Fruit fly (Drosophila melanogaster) whole organism, wandering third instar larva: Measurements from ENCODE around the gene mus301.

Experiments
- Abd-B ChIP-seq: fragments of >200 bp; optimal IDR thresholded peaks from 2 replicates; lab custom pipeline; 2017; ENCODE audit warnings: missing biosample characterization, missing genetic modification characterization
- CG32264 ChIP-seq: fragments of 200-800 bp; sonication (Bioruptor generic); optimal IDR thresholded peaks from 2 replicates; lab custom pipeline; 2016; ENCODE audit warnings: missing biosample characterization, missing genetic modification characterization
- CG9705 ChIP-seq: fragments of 200-800 bp; sonication (Bioruptor generic); optimal IDR thresholded peaks from 2 replicates; lab custom pipeline; 2018; ENCODE audit warnings: missing biosample characterization, mild to moderate bottlenecking, missing genetic modification characterization
- CrebA ChIP-seq: fragments of 200-800 bp; sonication (Bioruptor generic); optimal IDR thresholded peaks from 2 replicates; lab custom pipeline; 2016; ENCODE audit warnings: missing biosample characterization, mild to moderate bottlenecking, missing genetic modification characterization, borderline replicate concordance
- Dfd ChIP-seq: fragments of >200 bp; optimal IDR thresholded peaks from 2 replicates; lab custom pipeline; 2017; ENCODE audit warnings: missing biosample characterization, missing genetic modification characterization
- Dif ChIP-seq: fragments of 200-275, 200-300 bp; sonication (Bioruptor generic); optimal IDR thresholded peaks from 2 replicates; lab custom pipeline; 2018; ENCODE audit warnings: missing biosample characterization, missing genetic modification characterization; ENCODE audit not compliant: partially characterized antibody
- GATAd ChIP-seq: sonication (Bioruptor generic); optimal IDR thresholded peaks from 2 replicates; lab custom pipeline; 2016; ENCODE audit warnings: missing biosample characterization, missing genetic modification characterization
- HLH106 ChIP-seq: fragments of 200-800 bp; optimal IDR thresholded peaks from 3 replicates; lab custom pipeline; 2019; ENCODE audit warnings: missing biosample characterization, mild to moderate bottlenecking, missing genetic modification characterization, moderate library complexity
- Hnf4 ChIP-seq: fragments of 200-800 bp; sonication (Bioruptor generic); optimal IDR thresholded peaks from 2 replicates; lab custom pipeline; 2016; ENCODE audit warnings: missing biosample characterization, mild to moderate bottlenecking, missing genetic modification characterization
- Hr78 ChIP-seq: fragments of >200 bp; optimal IDR thresholded peaks from 2 replicates; lab custom pipeline; 2017; ENCODE audit warnings: missing biosample characterization, missing genetic modification characterization
- Hr83 ChIP-seq: fragments of 200-300 bp; sonication (Bioruptor generic); optimal IDR thresholded peaks from 2 replicates; lab custom pipeline; 2016; ENCODE audit warnings: missing biosample characterization, mild to moderate bottlenecking, missing genetic modification characterization, moderate library complexity; ENCODE audit not compliant: poor library complexity, severe bottlenecking
- Jra ChIP-seq: sonication (Bioruptor generic); optimal IDR thresholded peaks from 2 replicates; lab custom pipeline; 2016; ENCODE audit warnings: missing biosample characterization, missing genetic modification characterization
- Mio ChIP-seq: sonication (Bioruptor generic); optimal IDR thresholded peaks from 2 replicates; lab custom pipeline; 2016; ENCODE audit warnings: missing biosample characterization, missing genetic modification characterization
- Myc ChIP-seq: fragments of >200 bp; optimal IDR thresholded peaks from 2 replicates; lab custom pipeline; 2017
- N ChIP-seq: fragments of >200 bp; optimal IDR thresholded peaks from 2 replicates; lab custom pipeline; 2018; ENCODE audit warnings: missing biosample characterization, missing external identifiers, missing genetic modification characterization
- OdsH ChIP-seq: fragments of 200-800 bp; sonication (Bioruptor generic); optimal IDR thresholded peaks from 2 replicates; lab custom pipeline; 2016; ENCODE audit warnings: missing biosample characterization, mild to moderate bottlenecking, missing genetic modification characterization
- Rel ChIP-seq, 2 experiments: fragments of 200-800 bp; sonication (Bioruptor generic) in 1 of 2; optimal IDR thresholded peaks; 2 replicates in 1 of 2; 3 replicates in 1 of 2; lab custom pipeline; 2016 to 2019; ENCODE audit warnings: mild to moderate bottlenecking in 2 of 2, missing biosample characterization in 2 of 2, missing genetic modification characterization in 2 of 2, moderate library complexity in 1 of 2
- Sp1 ChIP-seq: fragments of 200-800 bp; sonication (Bioruptor generic); optimal IDR thresholded peaks from 3 replicates; lab custom pipeline; 2019; ENCODE audit warnings: missing biosample characterization, mild to moderate bottlenecking, missing genetic modification characterization, moderate library complexity
- Vsx2 ChIP-seq: fragments of 200-300, 225-300 bp; sonication (Bioruptor generic); optimal IDR thresholded peaks from 2 replicates; lab custom pipeline; 2018; ENCODE audit warnings: missing biosample characterization, missing genetic modification characterization; ENCODE audit not compliant: partially characterized antibody
- br ChIP-seq: fragments of 200-800 bp; sonication (Bioruptor generic); optimal IDR thresholded peaks from 2 replicates; lab custom pipeline; 2016; ENCODE audit warnings: missing biosample characterization, missing genetic modification characterization
- brk ChIP-seq: fragments of 200-800 bp; sonication (Bioruptor generic); optimal IDR thresholded peaks from 2 replicates; lab custom pipeline; 2016; ENCODE audit warnings: missing biosample characterization, mild to moderate bottlenecking, missing genetic modification characterization
- dl ChIP-seq, 2 experiments: fragments of 175-275, 200-275 bp in 1 of 2; fragments of 200-275 bp in 1 of 2; sonication (Bioruptor generic); optimal IDR thresholded peaks; lab custom pipeline; 2018; ENCODE audit warnings: mild to moderate bottlenecking in 2 of 2, missing biosample characterization in 2 of 2, missing genetic modification characterization in 2 of 2, moderate library complexity in 2 of 2; ENCODE audit not compliant: partially characterized antibody in 2 of 2, insufficient read depth in 1 of 2
- dmrt93B ChIP-seq: fragments of 200-800 bp; sonication (Bioruptor generic); optimal IDR thresholded peaks from 2 replicates; lab custom pipeline; 2018; ENCODE audit warnings: missing biosample characterization, mild to moderate bottlenecking, missing genetic modification characterization
- dsf ChIP-seq: sonication (Bioruptor generic); optimal IDR thresholded peaks from 2 replicates; lab custom pipeline; 2016; ENCODE audit warnings: missing biosample characterization, missing genetic modification characterization, borderline replicate concordance
- ey ChIP-seq: fragments of 200-800 bp; sonication (Bioruptor generic); optimal IDR thresholded peaks from 2 replicates; lab custom pipeline; 2016; ENCODE audit warnings: missing biosample characterization, missing genetic modification characterization
- foxo ChIP-seq, 2 experiments: fragments of 200-800 bp; sonication (Bioruptor generic); optimal IDR thresholded peaks; 2 replicates in 1 of 2; 3 replicates in 1 of 2; lab custom pipeline; 2016 to 2017; ENCODE audit warnings: missing biosample characterization in 2 of 2, missing genetic modification characterization in 2 of 2
- fru ChIP-seq: fragments of 200-800 bp; sonication (Bioruptor generic); optimal IDR thresholded peaks from 3 replicates; lab custom pipeline; 2016; ENCODE audit warnings: missing biosample characterization, mild to moderate bottlenecking, missing genetic modification characterization
- h ChIP-seq: fragments of 200-800 bp; sonication (Bioruptor generic); optimal IDR thresholded peaks from 3 replicates; lab custom pipeline; 2016; ENCODE audit warnings: missing biosample characterization, mild to moderate bottlenecking, missing genetic modification characterization
- jim ChIP-seq: fragments of 175-275, 200-325 bp; sonication (Bioruptor generic); optimal IDR thresholded peaks from 2 replicates; lab custom pipeline; 2016; ENCODE audit warnings: missing biosample characterization, mild to moderate bottlenecking, missing genetic modification characterization
- lola ChIP-seq: fragments of >200 bp; optimal IDR thresholded peaks from 2 replicates; lab custom pipeline; 2017; ENCODE audit warnings: missing biosample characterization, missing genetic modification characterization
- pan ChIP-seq: fragments of >200 bp; optimal IDR thresholded peaks from 2 replicates; lab custom pipeline; 2017
- psq ChIP-seq: fragments of 200-800 bp; sonication (Bioruptor generic); optimal IDR thresholded peaks from 3 replicates; lab custom pipeline; 2017; ENCODE audit warnings: missing biosample characterization, mild to moderate bottlenecking, missing genetic modification characterization, moderate library complexity
- rgr ChIP-seq: fragments of 200-800 bp; sonication (Bioruptor generic); optimal IDR thresholded peaks from 3 replicates; lab custom pipeline; 2016; ENCODE audit warnings: missing biosample characterization, mild to moderate bottlenecking, missing genetic modification characterization
- sage ChIP-seq: fragments of 200-800 bp; sonication (Bioruptor generic); optimal IDR thresholded peaks from 2 replicates; lab custom pipeline; 2016; ENCODE audit warnings: missing biosample characterization, mild to moderate bottlenecking, missing genetic modification characterization
- sv ChIP-seq: fragments of 200-800 bp; sonication (Bioruptor generic); optimal IDR thresholded peaks from 3 replicates; lab custom pipeline; 2016; ENCODE audit warnings: missing biosample characterization, missing genetic modification characterization
- tai ChIP-seq: sonication (Bioruptor generic); optimal IDR thresholded peaks from 2 replicates; lab custom pipeline; 2016; ENCODE audit warnings: missing biosample characterization, missing genetic modification characterization
- usp ChIP-seq: fragments of >200 bp; optimal IDR thresholded peaks from 2 replicates; lab custom pipeline; 2017; ENCODE audit warnings: missing biosample characterization, missing genetic modification characterization
- woc ChIP-seq: sonication (Bioruptor generic); optimal IDR thresholded peaks from 2 replicates; lab custom pipeline; 2016; ENCODE audit warnings: missing biosample characterization, mild to moderate bottlenecking, missing genetic modification characterization

The mus301 gene

DNA sequence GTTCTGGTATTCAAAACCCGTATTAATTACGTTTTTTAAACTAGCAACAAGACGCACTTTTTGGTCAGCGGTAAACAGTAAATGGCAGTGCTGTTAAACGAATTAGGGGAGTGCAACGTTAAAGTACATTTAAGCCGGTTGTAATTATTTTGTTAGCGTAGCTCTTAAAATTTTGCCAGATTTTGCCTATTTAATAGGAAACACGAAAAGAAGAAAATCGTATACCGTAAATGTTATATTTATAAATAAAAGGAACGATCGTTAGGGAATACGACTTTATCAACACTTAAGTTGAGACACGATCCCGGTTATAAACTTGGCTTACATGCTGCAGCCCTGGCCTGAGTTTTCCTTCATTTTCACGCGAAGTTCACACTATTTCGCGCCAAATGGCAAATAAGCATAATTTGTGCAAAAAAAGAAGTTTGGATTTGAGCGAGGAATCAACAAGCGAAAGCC lies at the start of gene mus301, which contains the start of gene Setx:
mus301 (plus strand) TSS at position 361 of the 459 bp plus-strand sequence.
Setx (minus strand) TSS at position 51 of the 459 bp plus-strand sequence.
- TF ChIP-seq Myc (lab: Kevin White, UChicago) (peak; percentile 39), foxo (GFP tag; optimal IDR thresholded peaks at IDR 0.05; lab: Kevin White, UChicago) (peak; percentile 17 to 89), psq (GFP tag; lab: Kevin White, UChicago) (peak; percentile 76), rgr (peak; percentile 84), Sp1 (GFP tag; lab: Kevin White, UChicago) (peak; percentile 76), N (GFP tag; lab: Kevin White, UChicago) (no peak), HLH106 (tag; lab: Kevin White, UChicago) (peak; percentile 84), fru (no peak), tai (GFP tag; lab: Kevin White, UChicago) (no peak), h (GFP tag; lab: Kevin White, UChicago) (peak; percentile 87), dl (GFP tag; optimal IDR thresholded peaks at IDR 0.05; lab: Kevin White, UChicago; ENCODE audit: insufficient read depth in 1 of 2, partially characterized antibody in 2 of 2) (no peak), Mio (GFP tag; lab: Kevin White, UChicago) (no peak), Abd-B (GFP tag; lab: Kevin White, UChicago) (no peak), brk (no peak), Dfd (GFP tag; lab: Kevin White, UChicago) (no peak), Hnf4 (no peak), Vsx2 (GFP tag; lab: Kevin White, UChicago) (no peak), sv (GFP tag; lab: Kevin White, UChicago) (peak; percentile 89), Rel (GFP tag; optimal IDR thresholded peaks at IDR 0.05; lab: Kevin White, UChicago) (no peak), Rel (tag; optimal IDR thresholded peaks at IDR 0.05; lab: Kevin White, UChicago) (no peak), Hr83 (GFP tag; lab: Kevin White, UChicago) (no peak), pan (no peak), br (GFP tag; lab: Kevin White, UChicago) (peak; percentile 82), CG9705 (GFP tag; lab: Kevin White, UChicago) (peak; percentile 76), usp (GFP tag; lab: Kevin White, UChicago) (no peak), jim (no peak), dmrt93B (GFP tag; lab: Kevin White, UChicago) (no peak), GATAd (GFP tag; lab: Kevin White, UChicago) (no peak), CG32264 (peak; percentile 74), dsf (GFP tag; lab: Kevin White, UChicago) (peak; percentile 68), ey (peak; percentile 77), CrebA (GFP tag; lab: Kevin White, UChicago) (no peak), Jra (GFP tag; lab: Kevin White, UChicago) (no peak), Dif (GFP tag; lab: Kevin White, UChicago) (no peak), woc (GFP tag; lab: Kevin White, UChicago) (no peak), Hr78 (GFP tag; lab: Kevin White, UChicago) (no peak), OdsH (GFP tag; lab: Kevin White, UChicago) (peak; percentile 72), sage (GFP tag; lab: Kevin White, UChicago) (no peak), lola (GFP tag; lab: Kevin White, UChicago) (no peak)

DNA sequence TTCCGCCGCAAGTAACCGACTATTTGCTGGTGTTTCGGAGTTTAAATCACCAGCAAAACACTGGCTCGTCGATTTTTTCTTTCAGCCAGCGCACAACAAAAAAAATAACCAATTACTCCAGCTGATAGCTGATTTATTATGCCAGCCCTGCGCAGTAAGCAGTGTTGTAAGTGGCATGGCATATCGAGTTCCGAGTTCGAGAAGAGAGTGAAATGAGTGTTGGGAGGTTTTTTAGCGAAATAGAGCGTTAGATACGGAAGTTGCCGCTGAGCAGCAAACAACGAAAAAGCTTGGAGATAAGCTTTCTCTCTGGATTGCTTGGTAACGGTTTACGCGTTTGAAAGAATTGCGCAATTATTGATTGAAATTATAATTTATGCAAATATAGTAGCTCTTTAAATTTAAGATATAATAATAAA lies 45.9 kb upstream of the mus301 start, which contains the start of gene CG7565:
CG7565 (minus strand) TSS at position 137 of the 419 bp plus-strand sequence.
- TF ChIP-seq tai (GFP tag; lab: Kevin White, UChicago) = no peak
- no peak for TF ChIP-seq Rel (GFP tag; optimal IDR thresholded peaks at IDR 0.05; lab: Kevin White, UChicago)
- peak; percentile 61 for TF ChIP-seq Rel (tag; optimal IDR thresholded peaks at IDR 0.05; lab: Kevin White, UChicago)
- no peak for TF ChIP-seq Mio (GFP tag; lab: Kevin White, UChicago)
- peak; percentile 72 for TF ChIP-seq h (GFP tag; lab: Kevin White, UChicago)
- TF ChIP-seq GATAd (GFP tag; lab: Kevin White, UChicago) = no peak
- no peak for TF ChIP-seq jim
- peak; percentile 76 for TF ChIP-seq Hnf4
- TF ChIP-seq woc (GFP tag; lab: Kevin White, UChicago) = peak; percentile 20
- TF ChIP-seq rgr = peak; percentile 81
- no peak for TF ChIP-seq dmrt93B (GFP tag; lab: Kevin White, UChicago)
- TF ChIP-seq Sp1 (GFP tag; lab: Kevin White, UChicago) = peak; percentile 40
- TF ChIP-seq Dfd (GFP tag; lab: Kevin White, UChicago) = no peak
- TF ChIP-seq sage (GFP tag; lab: Kevin White, UChicago) = peak; percentile 10
- peak; percentile 14 for TF ChIP-seq psq (GFP tag; lab: Kevin White, UChicago)
- peak; percentile 54 for TF ChIP-seq brk
- peak; percentile 11 for TF ChIP-seq CG32264
- peak in 1 of 2 experiments; percentile 75 for TF ChIP-seq foxo (GFP tag; optimal IDR thresholded peaks at IDR 0.05; lab: Kevin White, UChicago)
- TF ChIP-seq br (GFP tag; lab: Kevin White, UChicago) = peak; percentile 58
- no peak for TF ChIP-seq sv (GFP tag; lab: Kevin White, UChicago)
- peak; percentile 58 for TF ChIP-seq fru
- TF ChIP-seq ey = peak; percentile 49
- TF ChIP-seq Jra (GFP tag; lab: Kevin White, UChicago) = peak; percentile 1
- TF ChIP-seq CG9705 (GFP tag; lab: Kevin White, UChicago) = no peak
- TF ChIP-seq Hr78 (GFP tag; lab: Kevin White, UChicago) = no peak
- TF ChIP-seq Vsx2 (GFP tag; lab: Kevin White, UChicago) = no peak
- peak; percentile 59 for TF ChIP-seq OdsH (GFP tag; lab: Kevin White, UChicago)
- peak; percentile 35 for TF ChIP-seq HLH106 (tag; lab: Kevin White, UChicago)
- peak; percentile 23 for TF ChIP-seq Hr83 (GFP tag; lab: Kevin White, UChicago)
- TF ChIP-seq, all 38 proteins: peak for 18
